Fruit fly (Drosophila melanogaster): ENCODE data around the gene mmy.

mmy gene

DNA sequence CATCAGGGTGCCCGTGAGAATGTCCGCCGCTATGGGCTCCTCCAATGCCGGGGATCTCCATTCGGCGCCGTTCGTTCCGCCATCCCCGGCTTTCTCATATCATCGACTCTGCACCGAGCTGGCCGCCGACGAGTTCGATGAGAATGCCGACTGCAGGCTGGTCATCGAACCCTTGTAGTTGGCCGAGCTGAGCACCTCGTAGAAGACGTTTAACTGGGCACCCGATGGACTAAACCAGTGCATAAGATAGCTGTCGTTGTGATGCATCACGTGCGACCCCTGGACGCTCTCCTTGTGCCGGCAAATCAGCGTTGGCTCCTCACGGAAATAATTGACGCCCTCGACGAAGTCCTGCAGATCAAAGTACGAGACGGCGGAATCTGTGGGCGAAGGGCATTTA, 24.0 kb downstream of the mmy start:
- no peak for TF ChIP-seq noc (tag; optimal IDR thresholded peaks at IDR 0.05)

DNA sequence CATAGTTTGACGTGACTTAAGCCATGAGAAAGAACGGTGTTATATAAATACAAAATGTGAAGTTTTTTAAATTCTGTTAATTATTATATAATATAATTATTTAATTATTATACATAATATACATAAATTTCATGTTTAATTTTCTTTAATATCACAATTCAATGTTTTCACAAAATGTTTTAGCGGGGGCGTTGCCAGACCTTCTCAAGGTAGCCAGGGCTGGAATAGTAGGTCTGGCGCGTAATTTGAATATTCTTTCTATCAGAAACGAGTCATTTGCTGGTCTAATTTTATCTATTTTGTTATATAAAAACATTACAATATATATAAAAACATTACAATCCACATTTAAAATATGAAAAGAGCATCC, 25.4 kb downstream of the mmy start, which contains the start of gene Acox3:
TSS of gene Acox3 (minus strand) at position 70 of the 370 bp plus-strand sequence.
- TF ChIP-seq noc (tag; optimal IDR thresholded peaks at IDR 0.05) = no peak

DNA sequence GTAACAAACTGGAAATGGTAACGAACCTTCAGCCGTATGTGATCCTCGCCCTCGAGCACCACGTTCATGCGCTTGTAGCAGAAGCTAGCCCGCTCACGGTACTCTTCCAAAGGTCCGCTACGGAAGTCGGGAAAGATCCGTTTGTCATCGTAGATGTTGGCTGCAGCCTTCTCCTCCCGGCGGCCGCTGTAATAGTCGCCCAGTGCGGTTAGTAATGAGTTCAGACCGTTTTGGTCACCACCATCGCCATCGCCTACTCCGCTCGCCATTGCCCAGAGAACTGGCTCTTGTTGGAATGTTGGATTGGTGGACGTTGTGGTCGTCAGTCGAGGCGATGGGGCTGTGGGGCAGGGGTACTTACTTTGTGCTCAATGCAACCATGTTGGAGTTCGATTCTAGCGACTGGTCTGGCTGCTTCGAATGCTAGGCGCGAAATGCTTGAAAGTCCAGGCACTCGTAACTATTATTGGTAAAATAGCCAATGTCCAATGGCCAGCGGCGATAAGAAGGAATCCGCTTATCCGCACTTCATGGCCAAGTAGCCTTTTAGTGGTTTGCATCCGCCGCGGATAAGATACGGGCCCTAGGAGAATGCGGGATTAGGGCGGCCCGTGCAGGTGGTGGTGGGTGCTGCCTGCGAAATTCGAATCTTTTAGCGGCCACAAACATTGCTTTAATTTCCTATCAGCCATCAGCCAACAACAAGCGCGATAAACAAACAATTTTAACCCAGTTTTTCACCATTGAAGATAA, 25.9 kb downstream of the mmy start:
- TF ChIP-seq noc (tag; optimal IDR thresholded peaks at IDR 0.05) = peak; percentile 13

DNA sequence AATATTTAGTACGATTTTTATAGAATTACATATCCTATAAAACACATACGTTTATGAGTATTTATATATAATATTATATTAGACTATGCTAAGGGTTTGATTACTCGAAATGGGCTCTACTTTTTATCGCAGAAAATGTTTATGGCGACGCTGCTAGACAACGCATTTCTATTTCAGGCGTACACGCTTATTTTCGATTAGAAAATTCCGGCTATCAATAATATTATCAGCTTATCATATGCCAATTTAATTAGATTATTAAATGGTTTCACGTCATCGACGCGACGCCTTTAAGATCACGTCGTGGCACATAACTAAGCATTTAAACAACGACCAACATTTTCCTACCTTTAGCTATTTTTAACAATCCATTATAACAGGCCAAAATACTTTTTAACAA, 47.4 kb downstream of the mmy start:
- no peak for TF ChIP-seq noc (tag; optimal IDR thresholded peaks at IDR 0.05)

DNA sequence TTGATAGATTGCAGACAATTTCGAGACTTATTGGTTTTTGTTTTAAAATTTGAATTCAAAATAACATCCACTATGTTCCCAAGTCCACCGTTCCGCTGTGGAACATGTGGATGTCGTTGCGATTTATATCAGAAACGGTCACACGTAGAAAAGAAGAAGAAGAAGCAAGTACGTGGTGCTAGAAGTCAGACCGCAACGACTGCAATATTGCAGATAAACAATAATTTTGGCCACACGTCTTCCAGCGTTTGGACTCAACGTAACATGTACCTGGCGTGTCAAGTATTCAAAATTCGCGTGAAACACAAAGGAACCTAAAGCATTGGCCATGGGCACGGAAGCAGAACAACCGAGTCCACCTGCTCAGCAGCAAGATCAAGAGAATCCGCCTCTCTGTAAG, 49.5 kb downstream of the mmy start, which contains the start of gene Fic:
TSS of gene Fic (plus strand) at position 139 of the 400 bp plus-strand sequence.
- TF ChIP-seq noc (tag; optimal IDR thresholded peaks at IDR 0.05) = no peak

DNA sequence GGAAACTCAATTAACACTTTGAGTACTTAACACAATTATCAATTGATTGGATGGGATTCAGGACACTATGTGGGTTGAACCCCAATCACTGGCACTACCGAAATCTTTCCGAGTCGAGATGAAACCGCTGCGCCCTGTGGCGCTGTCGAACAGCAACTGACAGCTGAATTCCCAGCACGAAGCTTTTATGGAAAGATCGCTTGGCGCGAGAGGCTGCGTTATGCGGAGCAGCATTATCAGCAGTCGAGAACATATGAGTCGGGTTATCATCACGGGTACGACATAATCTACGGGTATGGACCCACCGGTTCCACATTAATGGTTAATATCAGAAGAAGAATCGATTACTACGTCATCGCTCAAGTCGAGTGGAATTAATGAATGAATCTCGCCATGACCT, 50.6 kb downstream of the mmy start, which contains the start of gene Tig:
TSS of gene Tig (minus strand) at position 163 of the 400 bp plus-strand sequence.
- peak; percentile 57 for TF ChIP-seq noc (tag; optimal IDR thresholded peaks at IDR 0.05)

DNA sequence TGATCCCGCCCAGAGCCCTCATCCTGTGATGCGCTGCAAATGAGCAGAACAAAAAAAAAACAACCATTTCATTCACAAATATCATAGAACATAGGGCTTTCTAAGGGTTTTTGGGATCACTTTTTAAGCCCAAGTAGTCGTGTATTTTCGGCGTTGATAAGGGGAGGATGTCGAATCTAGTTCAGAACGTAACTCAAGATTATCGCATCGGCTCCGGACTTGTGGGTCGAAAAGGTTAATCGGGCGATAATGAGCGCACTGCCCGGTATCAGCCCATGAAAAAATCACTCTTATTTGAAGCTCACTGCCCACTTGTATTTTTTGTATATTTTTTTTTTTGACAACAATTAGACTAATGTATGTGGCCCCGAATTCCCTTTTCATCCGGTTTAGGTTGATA, 51.2 kb downstream of the mmy start:
- TF ChIP-seq noc (tag; optimal IDR thresholded peaks at IDR 0.05) = peak; percentile 9

DNA sequence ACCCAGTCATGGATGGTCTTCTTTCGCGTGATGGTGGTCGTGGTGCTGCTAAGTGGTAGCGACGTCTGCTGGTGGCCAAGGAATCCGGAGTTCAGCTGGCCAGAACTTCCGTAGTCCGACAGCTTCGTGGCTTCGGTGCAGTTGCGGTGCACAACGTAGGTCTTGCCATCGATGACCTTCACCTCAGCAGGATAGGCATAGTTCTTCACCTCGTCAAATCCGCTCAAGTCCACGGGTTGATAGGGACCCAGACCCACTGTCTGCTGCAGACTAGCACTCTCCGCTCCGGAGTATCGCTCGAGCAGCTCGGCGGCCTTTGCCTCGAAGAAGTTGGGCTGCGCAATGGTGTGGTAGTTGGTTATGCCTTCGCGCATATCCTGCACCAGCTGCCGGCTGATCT, 52.2 kb downstream of the mmy start:
- TF ChIP-seq noc (tag; optimal IDR thresholded peaks at IDR 0.05) = no peak

Measured in whole organism, larva.